Worm (Caenorhabditis elegans) whole organism, L4 larva: ENCODE measurements around the gene C34F6.10.

Experiments used
- F26F4.8 ChIP-seq: fragments of 200-800 bp; sonication (Bioruptor generic); conservative IDR thresholded peaks from 2 replicates; pipeline ENCODE4 v1.3.6; 2022; ENCODE audit warnings: missing genetic modification characterization, missing compliant biosample characterization
- aly-2 ChIP-seq: sonication (generic microtip); optimal IDR thresholded peaks from 2 replicates; lab custom pipeline; 2018; ENCODE audit warnings: missing biosample characterization, missing genetic modification characterization
- ceh-20 ChIP-seq: fragments of 200-800 bp; sonication (Bioruptor generic); IDR thresholded peaks from 2 replicates; pipeline ENCODE4 v1.3.6; 2022; ENCODE audit warnings: missing genetic modification reagents, missing genetic modification characterization, missing compliant biosample characterization
- egl-27 ChIP-seq: sonication (generic microtip); optimal IDR thresholded peaks from 3 replicates; lab custom pipeline; 2017; ENCODE audit warnings: missing biosample characterization, missing genetic modification reagents, missing genetic modification characterization
- mep-1 ChIP-seq: fragments of 150-350 bp; sonication (generic microtip); optimal IDR thresholded peaks from 3 replicates; lab custom pipeline; 2014; ENCODE audit warnings: missing biosample characterization, missing genetic modification characterization
- mes-2 ChIP-seq: sonication (generic microtip); optimal IDR thresholded peaks from 2 replicates; lab custom pipeline; 2016; ENCODE audit warnings: missing genotype, mild to moderate bottlenecking, missing genetic modification characterization, missing compliant biosample characterization; ENCODE audit not compliant: poor library complexity, severe bottlenecking
- nhr-237 ChIP-seq: sonication (generic microtip); optimal IDR thresholded peaks from 2 replicates; lab custom pipeline; 2017; ENCODE audit warnings: missing biosample characterization, missing genetic modification characterization
- saeg-2 ChIP-seq: fragments of 200-800 bp; sonication (Bioruptor generic); IDR thresholded peaks from 2 replicates; pipeline ENCODE4 v1.3.6; 2022; ENCODE audit warnings: missing genetic modification reagents, missing genetic modification characterization, missing compliant biosample characterization
- snpc-4 ChIP-seq: fragments of 150-350 bp; optimal IDR thresholded peaks from 2 replicates; lab custom pipeline; 2014; ENCODE audit warnings: missing biosample characterization, missing genetic modification characterization

DNA sequence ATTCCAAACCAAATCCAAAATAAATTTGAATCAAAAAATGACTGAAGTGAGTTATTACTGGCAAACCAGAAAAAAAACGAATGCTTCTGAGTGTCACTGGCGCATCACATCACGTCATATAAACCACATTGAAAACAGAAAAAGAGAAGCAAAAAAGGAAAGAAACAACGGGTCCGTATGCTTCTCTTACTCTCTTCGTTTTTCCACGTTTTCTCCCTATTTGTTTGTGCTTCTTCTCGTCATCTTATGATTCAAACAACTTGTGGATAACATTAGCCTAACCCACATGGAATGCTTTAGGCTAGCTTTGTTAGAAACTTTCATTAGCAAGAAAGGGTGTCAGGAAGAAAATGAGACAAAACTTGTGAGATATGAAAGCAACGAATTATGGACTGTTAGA is 1.0 kb upstream of the C34F6.10 start:
- TF ChIP-seq F26F4.8 (GFP tag; lab: Robert Waterston, UW) (no peak), saeg-2 (GFP tag; lab: Robert Waterston, UW) (no peak), nhr-237 (no peak), aly-2 (no peak), mep-1 (tag; lab: Kevin White, UChicago) (no peak), ceh-20 (GFP tag; lab: Robert Waterston, UW) (no peak), egl-27 (tag; lab: Kevin White, UChicago) (no peak), snpc-4 (no peak), mes-2 (tag; lab: Kevin White, UChicago) (no peak)
